Worm (Caenorhabditis elegans) whole organism, mixed stage, embryonic: ENCODE results near the gene nspc-12.

ENCODE experiments used
- ceh-83 ChIP-seq: fragments of 200-800 bp; sonication (Bioruptor generic); optimal IDR thresholded peaks from 2 replicates; lab custom pipeline; 2018; ENCODE audit warnings: mild to moderate bottlenecking, missing genetic modification characterization, missing compliant biosample characterization
- elt-1 ChIP-seq: sonication (generic microtip); optimal IDR thresholded peaks from 2 replicates; lab custom pipeline; 2017; ENCODE audit warnings: missing genetic modification characterization, mild to moderate bottlenecking, missing compliant biosample characterization, antibody characterized with exemption, moderate library complexity, borderline replicate concordance; ENCODE audit not compliant: insufficient read depth

- no peak for TF ChIP-seq elt-1
- TF ChIP-seq ceh-83 (GFP tag; lab: Kevin White, UChicago): no peak
Measured at ce11 chrX:12364804-12365203, 8.3 kb upstream of the nspc-12 start, which contains the start of gene F19H6.5.
